Fruit fly (Drosophila melanogaster): Measurements from ENCODE around the gene CG33252.
A peak's percentile ranks its signal among the peaks of the same experiment; 100 is the strongest.

Gene CG33252

dm6 chrX:16867622-16868021 lies 29.4 kb downstream of the CG33252 start (continued):
- TF ChIP-seq Meics (GFP tag; optimal IDR thresholded peaks at IDR 0.05) (no peak), CG16863 (GFP tag; optimal IDR thresholded peaks at IDR 0.05) (no peak), Kr (GFP tag; optimal IDR thresholded peaks at IDR 0.05) (no peak), CG12391 (tag; optimal IDR thresholded peaks at IDR 0.05) (peak; percentile 5), CG8388 (GFP tag; optimal IDR thresholded peaks at IDR 0.05) (peak; percentile 7), Opbp (GFP tag; IDR thresholded peaks at IDR 0.05; ENCODE audit: partially characterized antibody) (no peak), Nf-YA (GFP tag; IDR thresholded peaks at IDR 0.05) (no peak), H2.0 (GFP tag; IDR thresholded peaks at IDR 0.05) (no peak), zfh2 (GFP tag; optimal IDR thresholded peaks at IDR 0.05) (no peak), Bgb (GFP tag; IDR thresholded peaks at IDR 0.05; ENCODE audit: partially characterized antibody) (no peak), CG8359 (GFP tag; optimal IDR thresholded peaks at IDR 0.05; ENCODE audit: borderline replicate concordance) (no peak), E2f1 (GFP tag; IDR thresholded peaks at IDR 0.05) (no peak), insv (GFP tag; optimal IDR thresholded peaks at IDR 0.05) (no peak), Dref (GFP tag; IDR thresholded peaks at IDR 0.05) (no peak), Oli (tag; optimal IDR thresholded peaks at IDR 0.05) (peak; percentile 23), Sox102F (GFP tag; optimal IDR thresholded peaks at IDR 0.05) (peak; percentile 66), en (GFP tag; optimal IDR thresholded peaks at IDR 0.05) (no peak), Xbp1 (GFP tag; optimal IDR thresholded peaks at IDR 0.05) (peak; percentile 5), so (GFP tag; IDR thresholded peaks at IDR 0.05) (peak; percentile 59; the same call in 2 of the 3 replicates), fu2 (GFP tag; optimal IDR thresholded peaks at IDR 0.05) (no peak), ewg (GFP tag; optimal IDR thresholded peaks at IDR 0.05) (no peak), Taf1 (GFP tag; IDR thresholded peaks at IDR 0.05) (no peak), hbn (GFP tag; IDR thresholded peaks at IDR 0.05; ENCODE audit: partially characterized antibody) (no peak), CG13624 (GFP tag; optimal IDR thresholded peaks at IDR 0.05) (no peak), nom (GFP tag; optimal IDR thresholded peaks at IDR 0.05) (no peak), ERR (GFP tag; optimal IDR thresholded peaks at IDR 0.05) (no peak), zfh1 (GFP tag; IDR thresholded peaks at IDR 0.05) (no peak), CG3726 (GFP tag; IDR thresholded peaks at IDR 0.05) (no peak), grau (tag; optimal IDR thresholded peaks at IDR 0.05) (peak; percentile 21), B-H2 (GFP tag; optimal IDR thresholded peaks at IDR 0.05) (no peak), chif (GFP tag; optimal IDR thresholded peaks at IDR 0.05) (no peak), H15 (GFP tag; IDR thresholded peaks at IDR 0.05) (no peak), grn (GFP tag; optimal IDR thresholded peaks at IDR 0.05) (no peak), trem (tag; optimal IDR thresholded peaks at IDR 0.05) (no peak), hth (optimal IDR thresholded peaks at IDR 0.05) (no peak), CG11504 (tag; optimal IDR thresholded peaks at IDR 0.05) (peak; percentile 65), CG14965 (GFP tag; optimal IDR thresholded peaks at IDR 0.05; ENCODE audit: borderline replicate concordance) (no peak), Ets65A (GFP tag) (no peak), CG13424 (tag; optimal IDR thresholded peaks at IDR 0.05) (peak; percentile 40), CG7372 (GFP tag; IDR thresholded peaks at IDR 0.05) (no peak), schlank (tag; optimal IDR thresholded peaks at IDR 0.05) (no peak), Hmr (GFP tag; optimal IDR thresholded peaks at IDR 0.05) (no peak), CG15073 (GFP tag; optimal IDR thresholded peaks at IDR 0.05) (no peak), onecut (GFP tag; IDR thresholded peaks at IDR 0.05) (0 out of 2 replicates have a peak, but pooled peaks have one; percentile 10), CG14014 (GFP tag; IDR thresholded peaks at IDR 0.05) (no peak), HLH4C (GFP tag; IDR thresholded peaks at IDR 0.05; ENCODE audit: partially characterized antibody) (no peak), CG4328 (GFP tag; optimal IDR thresholded peaks at IDR 0.05) (no peak), ttk (GFP tag; IDR thresholded peaks at IDR 0.05) (no peak), vvl (GFP tag; IDR thresholded peaks at IDR 0.05) (peak; percentile 68), CG17385 (GFP tag; optimal IDR thresholded peaks at IDR 0.05) (peak; percentile 10), Hr51 (GFP tag; optimal IDR thresholded peaks at IDR 0.05) (peak in 1 of 2 experiments; percentile 58)

All from whole organism, embryonic.